Worm (Caenorhabditis elegans) whole organism, young adult: ENCODE results near the gene K08B12.3.

Experiments used
- B0035.1 ChIP-seq: sonication (generic microtip); optimal IDR thresholded peaks from 2 replicates; lab custom pipeline; 2016; ENCODE audit warnings: missing genetic modification characterization, mild to moderate bottlenecking, missing compliant biosample characterization, missing genotype, missing genetic modification reagents
- B0336.3 ChIP-seq: fragments of 200-800 bp; sonication (Bioruptor generic); IDR thresholded peaks from 2 replicates; pipeline ENCODE4 v1.3.6; 2022; ENCODE audit warnings: missing genetic modification characterization, missing compliant biosample characterization
- D2030.7 ChIP-seq: fragments of 200-800 bp; sonication (Bioruptor generic); IDR thresholded peaks from 2 replicates; pipeline ENCODE4 v1.3.6; 2022; ENCODE audit warnings: missing genetic modification reagents, missing genetic modification characterization, missing compliant biosample characterization
- F33H1.4 ChIP-seq: fragments of 200-800 bp; sonication (Bioruptor generic); IDR thresholded peaks from 2 replicates; pipeline ENCODE4 v1.3.6; 2022; ENCODE audit warnings: missing genetic modification reagents, missing genetic modification characterization, missing compliant biosample characterization
- F52B5.7 ChIP-seq: sonication (generic microtip); optimal IDR thresholded peaks from 2 replicates; lab custom pipeline; 2016; ENCODE audit warnings: mild to moderate bottlenecking, missing genetic modification characterization, missing compliant biosample characterization
- F55B11.4 ChIP-seq: sonication (generic microtip); optimal IDR thresholded peaks from 2 replicates; lab custom pipeline; 2016; ENCODE audit warnings: missing compliant biosample characterization, missing genetic modification characterization, borderline replicate concordance; ENCODE audit not compliant: insufficient read depth
- K12H6.12 ChIP-seq: fragments of 200-800 bp; sonication (Bioruptor generic); optimal IDR thresholded peaks from 2 replicates; lab custom pipeline; 2018; ENCODE audit warnings: mild to moderate bottlenecking, missing genetic modification characterization, missing compliant biosample characterization
- Y79H2A.3 ChIP-seq: fragments of 200-800 bp; sonication (Bioruptor generic); conservative IDR thresholded peaks from 2 replicates; pipeline ENCODE4 v1.3.6; 2022; ENCODE audit warnings: missing genetic modification reagents, missing genetic modification characterization, missing compliant biosample characterization
- ZK185.1 ChIP-seq: sonication (generic microtip); optimal IDR thresholded peaks from 2 replicates; lab custom pipeline; 2016; ENCODE audit warnings: mild to moderate bottlenecking, missing genetic modification characterization, missing compliant biosample characterization; ENCODE audit not compliant: poor library complexity, severe bottlenecking
- attf-6 ChIP-seq: fragments of 200-800 bp; sonication (Bioruptor generic); IDR thresholded peaks from 2 replicates; pipeline ENCODE4 v1.3.6; 2022; ENCODE audit warnings: missing genetic modification reagents, missing genetic modification characterization, missing compliant biosample characterization
- cebp-1 ChIP-seq, 2 experiments: fragments of 200-800 bp in 1 of 2; sonication (Bioruptor generic) in 1 of 2; sonication (generic microtip) in 1 of 2; IDR thresholded peaks in 1 of 2; optimal IDR thresholded peaks in 1 of 2; 2 replicates each; pipeline versions ENCODE4 v1.3.6 to Lab custom; 2017 to 2022; ENCODE audit warnings: missing compliant biosample characterization in 2 of 2, missing genetic modification characterization in 2 of 2, mild to moderate bottlenecking in 1 of 2, missing genetic modification reagents in 1 of 2, moderate library complexity in 1 of 2
- ceh-40 ChIP-seq: fragments of 200-800 bp; sonication (Bioruptor generic); IDR thresholded peaks from 2 replicates; pipeline ENCODE4 v1.3.6; 2022; ENCODE audit warnings: missing genetic modification characterization, missing compliant biosample characterization
- chd-7 ChIP-seq: sonication (generic microtip); optimal IDR thresholded peaks from 2 replicates; lab custom pipeline; 2016; ENCODE audit warnings: mild to moderate bottlenecking, missing genetic modification characterization, moderate library complexity, missing compliant biosample characterization
- dox-1 ChIP-seq: fragments of 200-800 bp; sonication (Bioruptor generic); IDR thresholded peaks from 2 replicates; pipeline ENCODE4 v1.3.6; 2022; ENCODE audit warnings: missing genetic modification reagents, missing genetic modification characterization, missing compliant biosample characterization
- dpl-1 ChIP-seq: fragments of 150-350 bp; optimal IDR thresholded peaks from 2 replicates; lab custom pipeline; 2014; ENCODE audit warnings: missing biosample characterization, missing genetic modification reagents, missing genetic modification characterization
- egl-44 ChIP-seq: fragments of 200-800 bp; sonication (Bioruptor generic); IDR thresholded peaks from 2 replicates; pipeline ENCODE4 v1.3.6; 2022; ENCODE audit warnings: missing genetic modification reagents, missing genetic modification characterization, missing compliant biosample characterization
- ets-4 ChIP-seq: fragments of 200-800 bp; sonication (Bioruptor generic); optimal IDR thresholded peaks from 2 replicates; lab custom pipeline; 2018; ENCODE audit warnings: mild to moderate bottlenecking, missing genetic modification characterization, missing compliant biosample characterization
- gei-17 ChIP-seq: fragments of 200-800 bp; sonication (Bioruptor generic); optimal IDR thresholded peaks from 2 replicates; lab custom pipeline; 2018; ENCODE audit warnings: mild to moderate bottlenecking, missing genetic modification characterization, missing compliant biosample characterization
- hlh-26 ChIP-seq: fragments of 200-800 bp; sonication (Bioruptor generic); conservative IDR thresholded peaks from 2 replicates; pipeline ENCODE4 v1.3.6; 2022; ENCODE audit warnings: missing genetic modification reagents, missing genetic modification characterization, missing compliant biosample characterization
- hsf-1 ChIP-seq: fragments of 200-800 bp; sonication (Bioruptor generic); IDR thresholded peaks from 2 replicates; pipeline ENCODE4 v1.3.6; 2022; ENCODE audit warnings: missing genetic modification reagents, missing genetic modification characterization, missing compliant biosample characterization
- let-607 ChIP-seq, 2 experiments: fragments of 200-800 bp in 1 of 2; sonication (Bioruptor generic) in 1 of 2; sonication (generic microtip) in 1 of 2; optimal IDR thresholded peaks; 2 replicates each; lab custom pipeline; 2016 to 2018; ENCODE audit warnings: mild to moderate bottlenecking in 2 of 2, missing compliant biosample characterization in 2 of 2, missing genetic modification characterization in 2 of 2, moderate library complexity in 2 of 2, missing genotype in 1 of 2
- lsy-27 ChIP-seq: sonication (generic microtip); optimal IDR thresholded peaks from 2 replicates; lab custom pipeline; 2017; ENCODE audit warnings: missing genetic modification characterization, mild to moderate bottlenecking, missing compliant biosample characterization, antibody characterized with exemption, missing genotype, borderline replicate concordance; ENCODE audit not compliant: insufficient read depth
- madf-10 ChIP-seq: sonication (generic microtip); optimal IDR thresholded peaks from 2 replicates; lab custom pipeline; 2016; ENCODE audit warnings: mild to moderate bottlenecking, missing genetic modification characterization, missing compliant biosample characterization
- mel-28 ChIP-seq: sonication (generic microtip); optimal IDR thresholded peaks from 2 replicates; lab custom pipeline; 2016; ENCODE audit warnings: borderline replicate concordance, mild to moderate bottlenecking, missing genetic modification characterization, missing compliant biosample characterization
- nhr-80 ChIP-seq: sonication (generic microtip); optimal IDR thresholded peaks from 2 replicates; lab custom pipeline; 2016; ENCODE audit warnings: missing genetic modification characterization, missing compliant biosample characterization
- sea-2 ChIP-seq: fragments of 200-800 bp; sonication (Bioruptor generic); IDR thresholded peaks from 2 replicates; pipeline ENCODE4 v1.3.6; 2022; ENCODE audit warnings: missing genetic modification characterization, missing compliant biosample characterization
- somi-1 ChIP-seq: fragments of 200-800 bp; sonication (Bioruptor generic); optimal IDR thresholded peaks from 2 replicates; lab custom pipeline; 2018; ENCODE audit warnings: mild to moderate bottlenecking, missing genetic modification characterization, missing compliant biosample characterization
- unc-62 ChIP-seq: fragments of 150-350 bp; optimal IDR thresholded peaks from 2 replicates; lab custom pipeline; 2014; ENCODE audit warnings: missing biosample characterization, missing genetic modification reagents, missing genetic modification characterization
- ztf-3 ChIP-seq: fragments of 200-800 bp; sonication (Bioruptor generic); optimal IDR thresholded peaks from 2 replicates; lab custom pipeline; 2018; ENCODE audit warnings: mild to moderate bottlenecking, missing genetic modification characterization, missing compliant biosample characterization

The K08B12.3 gene

ce11 chrV:6209930-6210647, 24.9 kb upstream of the K08B12.3 start:
- TF ChIP-seq nhr-80 (peak; percentile 90), B0336.3 (no peak)

ce11 chrV:6211509-6211908, 23.5 kb upstream of the K08B12.3 start:
- TF ChIP-seq ztf-3 (GFP tag; lab: Kevin White, UChicago) = no peak
- TF ChIP-seq attf-6 = no peak
- no peak for TF ChIP-seq cebp-1 (GFP tag; IDR thresholded peaks at IDR 0.05; lab: Robert Waterston, UW)
- peak; percentile 12 for TF ChIP-seq cebp-1 (tag; optimal IDR thresholded peaks at IDR 0.05; lab: Kevin White, UChicago)
- 0 out of 2 replicates have a peak, but pooled peaks have one; percentile 29 for TF ChIP-seq dox-1
- no peak for TF ChIP-seq somi-1 (GFP tag; lab: Kevin White, UChicago)
- peak; percentile 89 for TF ChIP-seq nhr-80
- no peak for TF ChIP-seq madf-10 (tag; lab: Kevin White, UChicago)
- TF ChIP-seq F55B11.4 (tag; lab: Kevin White, UChicago) = no peak
- TF ChIP-seq let-607 (tag; optimal IDR thresholded peaks at IDR 0.05; lab: Kevin White, UChicago) = peak in 1 of 2 experiments; percentile 10
- peak; percentile 19 for TF ChIP-seq unc-62 (GFP tag; lab: Kevin White, UChicago)
- 0 out of 2 replicates have a peak, but pooled peaks have one; percentile 22 for TF ChIP-seq egl-44 (GFP tag; lab: Robert Waterston, UW)
- TF ChIP-seq F52B5.7 (tag; lab: Kevin White, UChicago) = no peak
- TF ChIP-seq ets-4 (GFP tag; lab: Kevin White, UChicago) = peak; percentile 20

- TF ChIP-seq ceh-40 (GFP tag; lab: Robert Waterston, UW) (no peak), egl-44 (GFP tag; lab: Robert Waterston, UW) (no peak), lsy-27 (tag; lab: Kevin White, UChicago) (no peak), F33H1.4 (GFP tag; lab: Robert Waterston, UW) (no peak), madf-10 (tag; lab: Kevin White, UChicago) (no peak), B0035.1 (tag; lab: Kevin White, UChicago) (no peak), dpl-1 (GFP tag; lab: Kevin White, UChicago) (no peak), K12H6.12 (no peak), D2030.7 (GFP tag; lab: Robert Waterston, UW) (no peak), sea-2 (GFP tag; lab: Robert Waterston, UW) (no peak), attf-6 (no peak), let-607 (tag; optimal IDR thresholded peaks at IDR 0.05; lab: Kevin White, UChicago) (no peak), chd-7 (tag; lab: Kevin White, UChicago) (no peak), gei-17 (no peak), F52B5.7 (tag; lab: Kevin White, UChicago) (no peak)
Measured at ce11 chrV:6212566-6212965, 22.4 kb upstream of the K08B12.3 start.

ce11 chrV:6213216-6213735, 21.7 kb upstream of the K08B12.3 start:
- TF ChIP-seq ZK185.1 (tag; lab: Kevin White, UChicago) (no peak), hlh-26 (GFP tag; lab: Robert Waterston, UW) (no peak), hsf-1 (GFP tag; lab: Robert Waterston, UW) (no peak), Y79H2A.3 (GFP tag; lab: Robert Waterston, UW) (no peak), mel-28 (tag; lab: Kevin White, UChicago) (no peak)
